Fruit fly (Drosophila melanogaster) whole organism, adult: ENCODE data around the gene mRpL35.

ENCODE experiments used
- CG11617 ChIP-seq: fragments of 200-800 bp; sonication (Bioruptor generic); optimal IDR thresholded peaks from 2 replicates; lab custom pipeline; 2017; ENCODE audit warnings: mild to moderate bottlenecking, missing biosample characterization, missing genetic modification reagents, missing genetic modification characterization
- CG12768 ChIP-seq: fragments of 200-800 bp; sonication (Bioruptor generic); optimal IDR thresholded peaks from 2 replicates; lab custom pipeline; 2017; ENCODE audit warnings: missing biosample characterization, missing genetic modification characterization, mild to moderate bottlenecking, moderate library complexity, missing genetic modification reagents
- CG14711 ChIP-seq: fragments of 200-800 bp; sonication (Bioruptor generic); optimal IDR thresholded peaks from 2 replicates; lab custom pipeline; 2018; ENCODE audit warnings: missing biosample characterization, mild to moderate bottlenecking, missing genetic modification characterization, moderate library complexity
- CG1620 ChIP-seq: fragments of 200-800 bp; sonication (Bioruptor generic); optimal IDR thresholded peaks from 2 replicates; lab custom pipeline; 2016; ENCODE audit warnings: missing biosample characterization, missing genetic modification characterization
- CG33017 ChIP-seq: fragments of 200-800 bp; sonication (Bioruptor generic); optimal IDR thresholded peaks from 2 replicates; lab custom pipeline; 2018; ENCODE audit warnings: missing biosample characterization, mild to moderate bottlenecking, missing genetic modification characterization, moderate library complexity
- CG5204 ChIP-seq: fragments of 200-800 bp; sonication (Bioruptor generic); optimal IDR thresholded peaks from 2 replicates; lab custom pipeline; 2016; ENCODE audit warnings: missing biosample characterization, missing genetic modification characterization
- CG7045 ChIP-seq: fragments of 200-800 bp; sonication (Bioruptor generic); optimal IDR thresholded peaks from 2 replicates; lab custom pipeline; 2017; ENCODE audit warnings: missing biosample characterization, mild to moderate bottlenecking, missing genetic modification characterization
- CG7101 ChIP-seq: fragments of 200-800 bp; sonication (Bioruptor generic); optimal IDR thresholded peaks from 2 replicates; lab custom pipeline; 2018; ENCODE audit warnings: missing biosample characterization, mild to moderate bottlenecking, missing genetic modification characterization, moderate library complexity
- Clk ChIP-seq: fragments of 200-800 bp; sonication (Bioruptor generic); optimal IDR thresholded peaks from 2 replicates; lab custom pipeline; 2017; ENCODE audit warnings: missing biosample characterization, missing genetic modification characterization
- Crg-1 ChIP-seq: fragments of 200-800 bp; sonication (Bioruptor generic); optimal IDR thresholded peaks from 2 replicates; lab custom pipeline; 2016; ENCODE audit warnings: missing biosample characterization, missing genetic modification characterization
- Hr96 ChIP-seq: fragments of 200-800 bp; sonication (Bioruptor generic); optimal IDR thresholded peaks from 2 replicates; lab custom pipeline; 2016; ENCODE audit warnings: missing biosample characterization, missing genetic modification characterization
- Mnt ChIP-seq: fragments of 200-800 bp; sonication (Bioruptor generic); optimal IDR thresholded peaks from 2 replicates; lab custom pipeline; 2016; ENCODE audit warnings: missing biosample characterization, mild to moderate bottlenecking, missing genetic modification characterization
- bab1 ChIP-seq: fragments of 200-800 bp; sonication (Bioruptor generic); optimal IDR thresholded peaks from 3 replicates; lab custom pipeline; 2019; ENCODE audit warnings: missing biosample characterization, mild to moderate bottlenecking, missing genetic modification characterization, moderate library complexity
- cic ChIP-seq: fragments of 200-800 bp; sonication (Bioruptor generic); optimal IDR thresholded peaks from 2 replicates; lab custom pipeline; 2017; ENCODE audit warnings: missing biosample characterization, mild to moderate bottlenecking, missing genetic modification characterization, moderate library complexity
- cnc ChIP-seq, 2 experiments: fragments of >200 bp; optimal IDR thresholded peaks; 2 replicates each; lab custom pipeline; 2017
- kay ChIP-seq: fragments of 200-800 bp; sonication (Bioruptor generic); peaks from one replicate; lab custom pipeline; 2016; ENCODE audit warnings: missing biosample characterization, missing genetic modification characterization, borderline replicate concordance
- ovo ChIP-seq: fragments of 200-800 bp; sonication (Bioruptor generic); optimal IDR thresholded peaks from 2 replicates; lab custom pipeline; 2016; ENCODE audit warnings: missing biosample characterization, missing genetic modification characterization
- pad ChIP-seq: fragments of 200-800 bp; sonication (Bioruptor generic); optimal IDR thresholded peaks from 3 replicates; lab custom pipeline; 2017; ENCODE audit warnings: missing biosample characterization, missing genetic modification characterization, mild to moderate bottlenecking, moderate library complexity, missing genetic modification reagents
- tj ChIP-seq: fragments of 200-800 bp; sonication (Bioruptor generic); optimal IDR thresholded peaks from 3 replicates; lab custom pipeline; 2017; ENCODE audit warnings: missing biosample characterization, mild to moderate bottlenecking, missing genetic modification characterization, moderate library complexity
- toe ChIP-seq: fragments of 200-800 bp; sonication (Bioruptor generic); optimal IDR thresholded peaks from 2 replicates; lab custom pipeline; 2016; ENCODE audit warnings: missing biosample characterization, missing genetic modification characterization

mRpL35 gene

DNA sequence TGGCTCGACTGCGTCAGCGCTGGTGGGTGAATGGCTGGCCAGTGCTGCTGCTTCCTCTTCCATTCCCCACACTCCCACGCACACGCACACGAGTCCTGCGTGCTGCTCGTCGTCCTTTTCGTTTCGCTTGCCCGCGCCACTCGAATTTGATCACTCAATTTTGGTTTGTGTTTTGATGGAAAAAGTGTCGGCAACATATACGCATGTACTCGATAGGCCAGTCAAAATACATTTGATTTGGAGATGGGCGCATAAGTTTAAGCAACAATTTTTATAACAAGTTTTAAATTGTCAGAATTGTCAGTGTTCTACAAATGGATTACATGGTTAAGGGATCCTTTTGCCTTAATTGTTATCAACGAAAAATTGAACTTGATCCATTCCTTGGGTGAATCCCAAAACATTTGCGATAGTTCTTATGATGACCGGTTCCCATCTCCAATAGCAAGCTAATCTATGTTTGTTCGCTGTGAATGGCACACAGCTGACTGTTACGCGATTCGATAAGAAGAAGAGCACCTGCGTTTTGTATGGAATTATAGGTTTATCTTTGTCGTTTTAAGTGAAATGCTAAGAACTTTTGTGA, at the start of gene mRpL35, which contains the start of gene Mitofilin:
mRpL35 (plus strand) TSS at position 487 of the 586 bp plus-strand sequence.
Mitofilin (minus strand) TSS at position 295 of the 586 bp plus-strand sequence.
- TF ChIP-seq CG12768 (GFP tag; lab: Kevin White, UChicago) (peak; percentile 28), cnc (optimal IDR thresholded peaks at IDR 0.05; lab: Kevin White, UChicago) (no peak), tj (GFP tag; lab: Kevin White, UChicago) (peak; percentile 13), Crg-1 (GFP tag; lab: Kevin White, UChicago) (peak; percentile 9), Clk (GFP tag; lab: Kevin White, UChicago) (no peak), CG7045 (peak; percentile 41), CG1620 (GFP tag; lab: Kevin White, UChicago) (peak; percentile 28), CG7101 (peak; percentile 29), CG33017 (tag; lab: Kevin White, UChicago) (peak; percentile 20), kay (GFP tag; lab: Kevin White, UChicago) (no peak), Hr96 (GFP tag; lab: Kevin White, UChicago) (peak; percentile 70), CG11617 (GFP tag; lab: Kevin White, UChicago) (peak; percentile 70), pad (GFP tag; lab: Kevin White, UChicago) (peak; percentile 48), Mnt (GFP tag; lab: Kevin White, UChicago) (peak; percentile 21), CG14711 (no peak)

- TF ChIP-seq Hr96 (GFP tag; lab: Kevin White, UChicago) (no peak), kay (GFP tag; lab: Kevin White, UChicago) (no peak), ovo (GFP tag; lab: Kevin White, UChicago) (no peak), CG12768 (GFP tag; lab: Kevin White, UChicago) (no peak), CG7101 (no peak), CG5204 (GFP tag; lab: Kevin White, UChicago) (no peak), pad (GFP tag; lab: Kevin White, UChicago) (no peak), CG1620 (GFP tag; lab: Kevin White, UChicago) (no peak), Clk (GFP tag; lab: Kevin White, UChicago) (no peak), cnc (optimal IDR thresholded peaks at IDR 0.05; lab: Kevin White, UChicago) (no peak), CG7045 (no peak)
These were observed 46.9 kb upstream of the mRpL35 start for dm6 chr3R:21976355-21976858.

dm6 chr3R:21976954-21977353, 46.4 kb upstream of the mRpL35 start:
- TF ChIP-seq cnc (optimal IDR thresholded peaks at IDR 0.05; lab: Kevin White, UChicago) (peak in 1 of 2 experiments; percentile 14), cic (GFP tag; lab: Kevin White, UChicago) (no peak), CG1620 (GFP tag; lab: Kevin White, UChicago) (no peak), CG12768 (GFP tag; lab: Kevin White, UChicago) (no peak), tj (GFP tag; lab: Kevin White, UChicago) (peak; percentile 14), CG14711 (no peak), Crg-1 (GFP tag; lab: Kevin White, UChicago) (no peak), Clk (GFP tag; lab: Kevin White, UChicago) (no peak)

DNA sequence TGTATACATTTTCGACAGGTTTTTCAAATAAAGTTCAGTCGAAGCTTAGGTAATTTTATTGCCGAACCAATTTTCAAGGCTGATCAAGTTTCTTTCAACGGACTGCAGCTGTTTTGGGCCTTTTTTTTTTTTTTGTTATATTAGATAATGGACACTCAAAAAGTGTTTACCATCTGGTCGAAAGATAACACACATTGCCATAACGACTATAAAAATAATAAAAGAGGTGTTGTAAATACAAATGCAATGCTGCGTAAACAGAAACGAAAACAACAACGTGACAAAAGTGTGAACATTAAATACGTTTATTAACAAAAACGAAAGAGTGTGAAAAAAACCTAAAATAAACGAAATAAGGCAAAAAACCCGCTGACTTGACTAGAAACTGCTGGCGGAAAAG, 45.5 kb upstream of the mRpL35 start:
- TF ChIP-seq kay (GFP tag; lab: Kevin White, UChicago) = peak; percentile 94
- TF ChIP-seq ovo (GFP tag; lab: Kevin White, UChicago) = no peak
- no peak for TF ChIP-seq CG7101
- peak; percentile 30 for TF ChIP-seq CG7045
- TF ChIP-seq tj (GFP tag; lab: Kevin White, UChicago) = peak; percentile 82
- peak; percentile 15 for TF ChIP-seq cic (GFP tag; lab: Kevin White, UChicago)
- peak; percentile 19 for TF ChIP-seq CG12768 (GFP tag; lab: Kevin White, UChicago)

DNA sequence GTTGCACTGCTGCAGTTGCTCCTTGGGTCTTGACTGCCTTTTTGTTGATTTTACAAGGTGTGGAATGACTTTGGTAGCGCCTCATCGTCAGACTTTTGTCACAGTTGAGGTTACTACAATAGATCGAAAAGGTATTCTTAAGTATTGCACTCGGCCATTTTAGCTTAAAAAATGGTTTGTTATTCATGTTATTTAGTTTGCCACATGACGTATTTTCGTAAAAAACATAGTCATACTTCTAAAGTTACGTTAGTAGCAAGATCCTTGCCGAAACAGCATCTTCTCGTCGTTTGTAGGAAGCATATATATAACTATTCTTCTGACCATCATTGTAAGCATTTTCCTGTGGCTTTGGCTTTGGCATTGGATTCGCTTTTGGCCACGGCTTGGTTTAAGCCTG, 43.9 kb upstream of the mRpL35 start:
- TF ChIP-seq tj (GFP tag; lab: Kevin White, UChicago) (no peak), toe (no peak), pad (GFP tag; lab: Kevin White, UChicago) (no peak), kay (GFP tag; lab: Kevin White, UChicago) (no peak), Mnt (GFP tag; lab: Kevin White, UChicago) (no peak), CG1620 (GFP tag; lab: Kevin White, UChicago) (no peak), CG7045 (no peak), CG7101 (no peak)

DNA sequence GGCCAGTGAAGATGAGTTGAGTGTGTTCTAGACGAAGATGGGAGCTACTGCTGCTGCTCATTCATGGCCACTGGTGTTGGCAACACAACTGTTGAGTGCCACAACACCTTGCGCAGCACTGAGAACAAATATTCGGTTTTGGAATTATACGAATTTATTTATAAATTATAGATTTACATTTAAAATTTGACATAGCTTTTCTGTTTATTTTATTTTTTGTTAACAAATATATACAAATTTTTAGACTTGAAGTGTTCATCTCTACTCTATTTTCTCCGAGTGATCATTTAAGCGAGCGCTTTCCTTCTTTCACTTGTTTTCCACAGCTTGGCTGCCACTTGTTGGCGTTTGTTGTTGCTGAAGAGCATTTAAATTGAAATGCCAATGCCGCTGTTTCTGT, 35.8 kb upstream of the mRpL35 start:
- TF ChIP-seq CG7045 (no peak), Clk (GFP tag; lab: Kevin White, UChicago) (no peak)

dm6 chr3R:21989770-21990169, 33.6 kb upstream of the mRpL35 start:
- TF ChIP-seq ovo (GFP tag; lab: Kevin White, UChicago) (no peak), pad (GFP tag; lab: Kevin White, UChicago) (no peak), CG7045 (no peak), tj (GFP tag; lab: Kevin White, UChicago) (peak; percentile 31), cic (GFP tag; lab: Kevin White, UChicago) (no peak), Hr96 (GFP tag; lab: Kevin White, UChicago) (no peak), CG1620 (GFP tag; lab: Kevin White, UChicago) (no peak), Mnt (GFP tag; lab: Kevin White, UChicago) (no peak), bab1 (no peak)
